Worm (Caenorhabditis elegans) whole organism, mixed stage, embryonic: ENCODE results near the gene ZK1307.2.

Source experiments
- M03D4.4 ChIP-seq: sonication (generic microtip); optimal IDR thresholded peaks from 2 replicates; lab custom pipeline; 2017; ENCODE audit warnings: mild to moderate bottlenecking, missing genetic modification characterization, missing compliant biosample characterization
- bed-3 ChIP-seq: fragments of 200-800 bp; sonication (Bioruptor generic); optimal IDR thresholded peaks from 3 replicates; lab custom pipeline; 2018; ENCODE audit warnings: mild to moderate bottlenecking, missing genetic modification characterization, moderate library complexity, missing compliant biosample characterization
- blmp-1 ChIP-seq: fragments of 150-350 bp; optimal IDR thresholded peaks from 2 replicates; lab custom pipeline; 2014; ENCODE audit warnings: missing biosample characterization, missing genetic modification characterization
- ceh-39 ChIP-seq: fragments of 150-350 bp; optimal IDR thresholded peaks from 2 replicates; lab custom pipeline; 2014; ENCODE audit warnings: missing biosample characterization, missing genetic modification characterization
- ceh-43 ChIP-seq: fragments of 200-800 bp; sonication (Bioruptor generic); optimal IDR thresholded peaks from 2 replicates; lab custom pipeline; 2018; ENCODE audit warnings: mild to moderate bottlenecking, missing genetic modification characterization, moderate library complexity, missing compliant biosample characterization
- ceh-83 ChIP-seq: fragments of 200-800 bp; sonication (Bioruptor generic); optimal IDR thresholded peaks from 2 replicates; lab custom pipeline; 2018; ENCODE audit warnings: mild to moderate bottlenecking, missing genetic modification characterization, missing compliant biosample characterization
- ces-1 ChIP-seq: fragments of 150-350 bp; optimal IDR thresholded peaks from 2 replicates; lab custom pipeline; 2014; ENCODE audit warnings: missing biosample characterization, missing genetic modification reagents, missing genetic modification characterization
- cnd-1 ChIP-seq: fragments of 200-800 bp; sonication (Bioruptor generic); optimal IDR thresholded peaks from 2 replicates; lab custom pipeline; 2018; ENCODE audit warnings: mild to moderate bottlenecking, missing genetic modification characterization, missing compliant biosample characterization
- drap-1 ChIP-seq: fragments of 200-800 bp; sonication (Bioruptor generic); optimal IDR thresholded peaks from 3 replicates; lab custom pipeline; 2018; ENCODE audit warnings: mild to moderate bottlenecking, missing genetic modification characterization, missing compliant biosample characterization
- elt-1 ChIP-seq: sonication (generic microtip); optimal IDR thresholded peaks from 2 replicates; lab custom pipeline; 2017; ENCODE audit warnings: missing genetic modification characterization, mild to moderate bottlenecking, missing compliant biosample characterization, antibody characterized with exemption, moderate library complexity, borderline replicate concordance; ENCODE audit not compliant: insufficient read depth
- elt-3 ChIP-seq: fragments of 150-350 bp; optimal IDR thresholded peaks from 2 replicates; lab custom pipeline; 2014; ENCODE audit warnings: missing biosample characterization, missing genetic modification characterization
- flh-1 ChIP-seq: fragments of 200-800 bp; sonication (Bioruptor generic); optimal IDR thresholded peaks from 2 replicates; lab custom pipeline; 2018; ENCODE audit warnings: mild to moderate bottlenecking, missing genetic modification characterization, moderate library complexity, missing compliant biosample characterization
- ham-2 ChIP-seq: fragments of 200-800 bp; sonication (Bioruptor generic); optimal IDR thresholded peaks from 2 replicates; lab custom pipeline; 2018; ENCODE audit warnings: mild to moderate bottlenecking, missing genetic modification characterization, missing compliant biosample characterization
- hlh-1 ChIP-seq: fragments of 150-350 bp; optimal IDR thresholded peaks from 2 replicates; lab custom pipeline; 2014; ENCODE audit warnings: missing biosample characterization, missing genetic modification reagents, missing genetic modification characterization
- lin-13 ChIP-seq: fragments of 150-350 bp; optimal IDR thresholded peaks from 2 replicates; lab custom pipeline; 2014; ENCODE audit warnings: missing biosample characterization, missing genetic modification characterization
- lsy-2 ChIP-seq: fragments of 150-350 bp; optimal IDR thresholded peaks from 2 replicates; lab custom pipeline; 2014; ENCODE audit warnings: missing biosample characterization, missing genetic modification characterization
- mab-5 ChIP-seq: fragments of 150-350 bp; optimal IDR thresholded peaks from 2 replicates; lab custom pipeline; 2014; ENCODE audit warnings: missing biosample characterization, missing genetic modification characterization
- mep-1 ChIP-seq: fragments of 150-350 bp; optimal IDR thresholded peaks from 2 replicates; lab custom pipeline; 2017; ENCODE audit warnings: missing biosample characterization, missing genetic modification reagents, missing genetic modification characterization, inconsistent platforms
- nhr-12 ChIP-seq: fragments of 150-350 bp; optimal IDR thresholded peaks from 2 replicates; lab custom pipeline; 2014; ENCODE audit warnings: missing biosample characterization, missing genetic modification characterization
- nhr-2 ChIP-seq: fragments of 150-350 bp; optimal IDR thresholded peaks from 2 replicates; lab custom pipeline; 2014; ENCODE audit warnings: missing biosample characterization, missing genetic modification characterization
- nhr-237 ChIP-seq: fragments of 150-350 bp; optimal IDR thresholded peaks from 2 replicates; lab custom pipeline; 2014; ENCODE audit warnings: missing biosample characterization, missing genetic modification characterization
- nhr-28 ChIP-seq: fragments of 150-350 bp; optimal IDR thresholded peaks from 2 replicates; lab custom pipeline; 2014; ENCODE audit warnings: missing biosample characterization, missing genetic modification characterization
- nhr-76 ChIP-seq: sonication (generic microtip); optimal IDR thresholded peaks from 2 replicates; lab custom pipeline; 2017; ENCODE audit warnings: missing biosample characterization, missing genetic modification characterization
- sem-2 ChIP-seq: fragments of 200-800 bp; sonication (Bioruptor generic); optimal IDR thresholded peaks from 2 replicates; lab custom pipeline; 2018; ENCODE audit warnings: mild to moderate bottlenecking, missing genetic modification characterization, missing compliant biosample characterization
- snpc-4 ChIP-seq: fragments of 150-350 bp; optimal IDR thresholded peaks from 2 replicates; lab custom pipeline; 2014; ENCODE audit warnings: missing biosample characterization, missing genetic modification characterization
- sptf-1 ChIP-seq: sonication (generic microtip); optimal IDR thresholded peaks from 2 replicates; lab custom pipeline; 2017; ENCODE audit warnings: mild to moderate bottlenecking, missing genetic modification characterization, moderate library complexity, missing compliant biosample characterization
- unc-120 ChIP-seq: sonication (generic microtip); optimal IDR thresholded peaks from 2 replicates; lab custom pipeline; 2017; ENCODE audit warnings: missing genetic modification characterization, missing compliant biosample characterization; ENCODE audit not compliant: poor library complexity, severe bottlenecking
- unc-39 ChIP-seq: fragments of 150-350 bp; optimal IDR thresholded peaks from 2 replicates; lab custom pipeline; 2014; ENCODE audit warnings: missing biosample characterization, missing genetic modification characterization
- unc-62 ChIP-seq: fragments of 150-350 bp; optimal IDR thresholded peaks from 2 replicates; lab custom pipeline; 2014; ENCODE audit warnings: missing biosample characterization, missing genetic modification reagents, missing genetic modification characterization
- zip-8 ChIP-seq: fragments of 150-350 bp; optimal IDR thresholded peaks from 2 replicates; lab custom pipeline; 2014; ENCODE audit warnings: missing biosample characterization, missing genetic modification characterization

ZK1307.2 gene

DNA sequence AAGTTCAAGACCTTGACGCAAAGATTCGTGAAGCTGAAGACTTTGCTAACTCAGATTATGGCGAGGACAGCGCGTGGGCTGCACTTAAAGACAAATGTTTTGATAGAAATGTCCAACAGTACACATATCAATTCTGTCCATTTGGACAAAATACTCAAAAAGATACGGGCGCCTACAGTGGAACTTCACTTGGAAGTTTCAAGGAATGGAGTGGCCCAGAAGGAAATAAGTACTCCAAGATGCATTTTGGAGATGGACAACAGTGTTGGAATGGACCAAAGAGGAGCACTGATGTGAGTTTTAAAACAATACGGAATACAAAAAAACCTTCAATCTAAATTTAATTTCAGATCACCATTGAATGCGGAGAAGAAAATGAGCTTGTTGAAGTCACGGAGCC lies 27.8 kb downstream of the ZK1307.2 start:
- TF ChIP-seq ham-2 (GFP tag; lab: Kevin White, UChicago) (no peak), drap-1 (GFP tag; lab: Kevin White, UChicago) (no peak)

DNA sequence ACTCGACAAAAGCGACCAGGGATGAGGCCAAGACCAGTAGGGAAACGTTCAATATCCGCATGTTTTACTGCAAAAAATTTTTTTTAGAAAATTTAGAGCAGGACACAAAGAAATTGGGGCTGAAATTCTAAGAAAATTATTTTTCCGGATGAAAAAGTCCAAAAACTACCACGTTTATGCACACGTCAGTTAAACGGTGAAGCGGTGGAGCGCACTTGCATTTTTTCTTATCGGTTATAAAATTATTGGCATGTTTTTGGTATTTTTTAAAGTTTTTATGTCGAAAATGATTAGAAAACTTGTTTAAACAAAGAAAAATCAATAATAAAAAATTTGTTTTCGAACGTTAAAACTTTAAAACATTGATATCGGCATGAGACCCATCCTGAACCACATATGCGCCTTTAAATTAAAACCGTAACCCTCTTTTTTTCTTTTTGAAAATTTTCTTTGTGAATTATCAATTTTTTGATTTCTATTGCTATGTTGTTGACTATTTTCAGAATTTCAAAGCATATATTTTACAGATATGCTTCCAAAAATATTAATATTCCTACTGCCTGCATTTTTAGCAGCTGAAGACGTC lies 29.5 kb downstream of the ZK1307.2 start, which contains the start of the genes dnj-20 and ZK1307.8:
TSS of gene dnj-20 (minus strand) at position 67 of the 586 bp plus-strand sequence.
TSS of gene ZK1307.8 (plus strand) at position 504 of the 586 bp plus-strand sequence.
- peak; percentile 10 for TF ChIP-seq ces-1 (GFP tag; lab: Kevin White, UChicago)
- no peak for TF ChIP-seq cnd-1 (tag; lab: Kevin White, UChicago)
- peak; percentile 8 for TF ChIP-seq mep-1 (tag; lab: Kevin White, UChicago)
- TF ChIP-seq, all 35 proteins: peak for 2

DNA sequence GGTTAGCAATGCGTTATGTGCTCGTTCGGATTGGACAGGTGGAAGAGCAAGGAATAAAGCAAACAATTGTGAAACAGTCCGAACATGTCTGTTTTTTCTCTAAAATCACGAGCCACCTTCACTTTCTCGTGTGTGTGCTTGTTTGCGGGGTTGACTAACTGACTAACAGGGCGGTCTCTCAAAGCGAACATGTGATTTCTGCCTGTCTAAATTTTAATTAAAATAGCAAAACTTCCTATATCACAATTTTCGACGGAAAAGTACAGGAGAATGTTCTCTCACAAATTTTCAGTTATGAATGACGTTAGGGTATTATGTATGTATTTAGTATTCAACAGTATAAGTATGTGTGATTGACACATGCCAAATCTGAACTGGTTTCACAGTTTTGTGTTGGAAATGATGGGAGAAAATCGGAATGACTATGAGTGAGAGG lies 31.8 kb downstream of the ZK1307.2 start:
- TF ChIP-seq cnd-1 (tag; lab: Kevin White, UChicago) (no peak), nhr-12 (no peak), nhr-76 (tag; lab: Kevin White, UChicago) (no peak), unc-39 (tag; lab: Kevin White, UChicago) (no peak), ceh-43 (no peak), blmp-1 (no peak), unc-120 (tag; lab: Kevin White, UChicago) (no peak), zip-8 (tag; lab: Kevin White, UChicago) (no peak), nhr-28 (no peak), nhr-237 (tag; lab: Kevin White, UChicago) (no peak), snpc-4 (no peak), lin-13 (tag; lab: Kevin White, UChicago) (no peak), bed-3 (no peak), lsy-2 (tag; lab: Kevin White, UChicago) (no peak), mab-5 (tag; lab: Kevin White, UChicago) (no peak), hlh-1 (tag; lab: Kevin White, UChicago) (no peak), ceh-83 (GFP tag; lab: Kevin White, UChicago) (no peak), sptf-1 (tag; lab: Kevin White, UChicago) (no peak)

DNA sequence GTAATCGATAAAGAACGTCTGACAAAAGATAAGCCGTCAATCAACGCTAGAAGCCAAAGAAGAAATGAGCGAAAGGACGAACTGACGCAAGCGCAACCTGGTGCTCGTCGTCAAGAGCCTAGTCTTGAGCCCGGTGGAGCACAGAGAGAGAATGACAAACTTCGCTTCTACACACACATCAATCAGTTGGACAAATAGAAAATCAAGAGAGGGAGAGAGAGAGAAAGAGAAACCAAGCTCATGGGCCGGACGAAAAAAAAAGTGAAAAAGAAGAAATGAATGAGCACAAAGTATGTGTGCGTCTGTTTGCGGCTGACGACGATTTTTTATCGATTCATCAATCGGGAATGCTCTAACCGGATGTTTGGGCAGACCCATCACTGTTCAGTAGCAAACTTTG lies 32.6 kb downstream of the ZK1307.2 start:
- TF ChIP-seq nhr-12 (no peak), elt-1 (no peak), lin-13 (tag; lab: Kevin White, UChicago) (no peak), ham-2 (GFP tag; lab: Kevin White, UChicago) (no peak), bed-3 (no peak), drap-1 (GFP tag; lab: Kevin White, UChicago) (no peak), unc-120 (tag; lab: Kevin White, UChicago) (peak; percentile 39), M03D4.4 (tag; lab: Kevin White, UChicago) (no peak), hlh-1 (tag; lab: Kevin White, UChicago) (peak; percentile 67), sptf-1 (tag; lab: Kevin White, UChicago) (no peak), ces-1 (GFP tag; lab: Kevin White, UChicago) (no peak), lsy-2 (tag; lab: Kevin White, UChicago) (no peak), unc-62 (GFP tag; lab: Kevin White, UChicago) (peak; percentile 90), nhr-2 (tag; lab: Kevin White, UChicago) (no peak), flh-1 (GFP tag; lab: Kevin White, UChicago) (no peak), sem-2 (no peak)

DNA sequence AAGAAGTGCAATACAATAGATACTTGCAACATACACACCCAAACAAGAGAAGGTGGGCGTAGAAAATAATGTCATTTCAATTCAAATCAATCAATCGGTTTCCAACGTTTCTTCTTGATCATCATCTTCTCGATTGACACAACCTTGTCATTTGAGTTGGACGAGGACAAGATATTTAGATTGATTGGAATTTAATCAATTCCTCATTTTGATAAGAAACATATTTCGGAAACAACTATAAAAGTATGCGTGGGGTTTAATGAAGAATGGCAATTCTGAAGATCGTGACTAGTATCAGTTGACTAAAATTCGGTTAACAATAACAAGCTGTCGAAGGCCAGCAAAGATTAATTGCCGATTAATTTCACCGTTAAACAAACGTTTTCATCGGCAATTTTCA lies 33.1 kb downstream of the ZK1307.2 start:
- peak; percentile 60 for TF ChIP-seq unc-62 (GFP tag; lab: Kevin White, UChicago)
- TF ChIP-seq mep-1 (tag; lab: Kevin White, UChicago): no peak

DNA sequence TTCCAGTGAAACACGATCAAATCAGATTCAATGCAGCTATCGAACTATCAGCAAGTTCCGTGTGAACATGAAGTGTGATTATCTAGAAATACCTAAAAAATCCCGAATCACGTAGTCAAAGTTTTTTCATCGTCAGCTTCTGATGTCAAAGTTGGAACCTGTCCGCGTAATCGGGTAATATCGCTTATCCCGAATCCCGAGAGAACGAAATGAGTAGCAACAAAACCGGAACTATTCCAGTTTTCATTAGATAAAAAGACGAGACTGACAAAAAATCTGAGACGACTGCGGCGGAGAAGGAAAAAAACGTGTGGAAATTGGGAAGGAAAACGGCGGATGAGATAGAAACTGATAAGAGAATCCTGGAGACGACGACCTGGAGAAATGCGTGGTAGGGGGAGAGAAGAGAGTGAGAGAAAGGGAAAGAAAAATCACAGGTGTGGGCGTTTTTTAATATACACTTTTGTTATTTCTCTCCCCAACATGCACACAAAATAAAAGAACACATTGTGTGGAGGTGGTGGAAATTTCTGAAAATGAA lies 33.7 kb downstream of the ZK1307.2 start:
- TF ChIP-seq elt-1 (peak; percentile 26), ceh-39 (tag; lab: Kevin White, UChicago) (no peak), elt-3 (tag; lab: Kevin White, UChicago) (no peak), lin-13 (tag; lab: Kevin White, UChicago) (no peak), nhr-12 (no peak)
